Fruit fly (Drosophila melanogaster) whole organism, adult: ENCODE results near the gene wkd.

ENCODE experiments used
- Mnt ChIP-seq: fragments of 200-800 bp; sonication (Bioruptor generic); optimal IDR thresholded peaks from 2 replicates; lab custom pipeline; 2016; ENCODE audit warnings: missing biosample characterization, mild to moderate bottlenecking, missing genetic modification characterization
- kay ChIP-seq: fragments of 200-800 bp; sonication (Bioruptor generic); peaks from one replicate; lab custom pipeline; 2016; ENCODE audit warnings: missing biosample characterization, missing genetic modification characterization, borderline replicate concordance

DNA sequence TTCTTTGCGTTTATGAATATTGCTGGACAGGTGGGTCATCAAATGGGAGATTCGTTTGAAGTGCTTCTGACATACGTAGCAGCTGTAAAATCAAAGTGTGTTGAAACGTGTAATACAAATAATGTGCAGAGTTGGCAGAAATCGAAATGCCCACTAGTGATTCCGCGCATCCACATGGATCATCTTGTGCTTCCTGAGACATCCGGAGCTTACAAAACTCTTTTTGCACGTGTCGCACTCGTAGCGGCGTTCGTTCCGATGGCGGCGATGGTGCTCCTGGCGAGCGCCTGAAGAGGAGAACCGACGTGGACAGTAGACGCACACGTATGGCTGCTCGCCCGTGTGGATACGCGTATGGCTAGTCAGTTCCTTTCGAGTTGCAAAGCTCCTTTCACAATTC, 44.2 kb downstream of the wkd start, which contains the start of gene Zaf1:
- TF ChIP-seq kay = no peak
- TF ChIP-seq Mnt (GFP tag; lab: Kevin White, UChicago) = no peak
